Fruit fly (Drosophila melanogaster): ENCODE measurements around the gene Itgbn.

Gene Itgbn

dm6 chr2L:21014526-21015250, 38.1 kb upstream of the Itgbn start:
- TF ChIP-seq rgr (GFP tag; optimal IDR thresholded peaks at IDR 0.05), result peak; percentile 12
- no peak for TF ChIP-seq HLH106 (tag; optimal IDR thresholded peaks at IDR 0.05)
- TF ChIP-seq fru (GFP tag; optimal IDR thresholded peaks at IDR 0.05), result peak; percentile 29

dm6 chr2L:21015505-21015904, 37.3 kb upstream of the Itgbn start:
- TF ChIP-seq Dfd (GFP tag; optimal IDR thresholded peaks at IDR 0.05), result peak; percentile 54
- TF ChIP-seq usp (GFP tag; optimal IDR thresholded peaks at IDR 0.05), result no peak

- no peak for TF ChIP-seq dl (GFP tag; optimal IDR thresholded peaks at IDR 0.05; ENCODE audit: insufficient read depth in 1 of 2, partially characterized antibody in 2 of 2)
- TF ChIP-seq ey (GFP tag; optimal IDR thresholded peaks at IDR 0.05), result no peak
Observed at dm6 chr2L:21016168-21016567, 36.7 kb upstream of the Itgbn start.

dm6 chr2L:21018644-21019043, 34.2 kb upstream of the Itgbn start:
- no peak for TF ChIP-seq pan (optimal IDR thresholded peaks at IDR 0.05)
- TF ChIP-seq usp (GFP tag; optimal IDR thresholded peaks at IDR 0.05), result no peak
- no peak for TF ChIP-seq GATAd (GFP tag; optimal IDR thresholded peaks at IDR 0.05)
- no peak for TF ChIP-seq Myc (optimal IDR thresholded peaks at IDR 0.05)
- no peak for TF ChIP-seq rgr (GFP tag; optimal IDR thresholded peaks at IDR 0.05)
- no peak for TF ChIP-seq sv (GFP tag; optimal IDR thresholded peaks at IDR 0.05)
- no peak for TF ChIP-seq h (GFP tag; optimal IDR thresholded peaks at IDR 0.05)
- no peak for TF ChIP-seq dmrt93B (GFP tag; optimal IDR thresholded peaks at IDR 0.05)
- no peak for TF ChIP-seq dl (GFP tag; optimal IDR thresholded peaks at IDR 0.05; ENCODE audit: insufficient read depth in 1 of 2, partially characterized antibody in 2 of 2)
- no peak for TF ChIP-seq Rel (GFP tag; optimal IDR thresholded peaks at IDR 0.05)
- TF ChIP-seq Rel (tag; optimal IDR thresholded peaks at IDR 0.05), result no peak
- TF ChIP-seq Abd-B (GFP tag; optimal IDR thresholded peaks at IDR 0.05), result no peak
- no peak for TF ChIP-seq Mio (GFP tag; optimal IDR thresholded peaks at IDR 0.05)
- no peak for TF ChIP-seq Hr83 (GFP tag; optimal IDR thresholded peaks at IDR 0.05; ENCODE audit: poor library complexity, severe bottlenecking)
- TF ChIP-seq psq (GFP tag; optimal IDR thresholded peaks at IDR 0.05), result no peak
- no peak for TF ChIP-seq fru (GFP tag; optimal IDR thresholded peaks at IDR 0.05)
- TF ChIP-seq CG9705 (GFP tag; optimal IDR thresholded peaks at IDR 0.05), result no peak
- no peak for TF ChIP-seq CrebA (GFP tag; optimal IDR thresholded peaks at IDR 0.05; ENCODE audit: borderline replicate concordance)
- TF ChIP-seq Jra (GFP tag; optimal IDR thresholded peaks at IDR 0.05), result no peak

dm6 chr2L:21020015-21020414, 32.8 kb upstream of the Itgbn start:
- TF ChIP-seq Abd-B (GFP tag; optimal IDR thresholded peaks at IDR 0.05), result no peak
- TF ChIP-seq pan (optimal IDR thresholded peaks at IDR 0.05), result no peak
- TF ChIP-seq dsf (GFP tag; optimal IDR thresholded peaks at IDR 0.05; ENCODE audit: borderline replicate concordance), result no peak
- no peak for TF ChIP-seq dl (GFP tag; optimal IDR thresholded peaks at IDR 0.05; ENCODE audit: insufficient read depth in 1 of 2, partially characterized antibody in 2 of 2)
- TF ChIP-seq dmrt93B (GFP tag; optimal IDR thresholded peaks at IDR 0.05), result peak; percentile 36
- TF ChIP-seq CrebA (GFP tag; optimal IDR thresholded peaks at IDR 0.05; ENCODE audit: borderline replicate concordance), result no peak
- peak; percentile 0 for TF ChIP-seq h (GFP tag; optimal IDR thresholded peaks at IDR 0.05)
- peak in 1 of 2 experiments; percentile 24 for TF ChIP-seq foxo (GFP tag; optimal IDR thresholded peaks at IDR 0.05)
- TF ChIP-seq HLH106 (tag; optimal IDR thresholded peaks at IDR 0.05), result peak; percentile 66
- TF ChIP-seq rgr (GFP tag; optimal IDR thresholded peaks at IDR 0.05), result peak; percentile 20
- TF ChIP-seq Hr83 (GFP tag; optimal IDR thresholded peaks at IDR 0.05; ENCODE audit: poor library complexity, severe bottlenecking), result no peak
- peak; percentile 15 for TF ChIP-seq brk (GFP tag; optimal IDR thresholded peaks at IDR 0.05)
- no peak for TF ChIP-seq Vsx2 (GFP tag; optimal IDR thresholded peaks at IDR 0.05; ENCODE audit: partially characterized antibody)
- TF ChIP-seq woc (GFP tag; optimal IDR thresholded peaks at IDR 0.05), result no peak
- TF ChIP-seq Sp1 (GFP tag; optimal IDR thresholded peaks at IDR 0.05), result peak; percentile 37
- no peak for TF ChIP-seq Mio (GFP tag; optimal IDR thresholded peaks at IDR 0.05)
- TF ChIP-seq Jra (GFP tag; optimal IDR thresholded peaks at IDR 0.05), result no peak
- no peak for TF ChIP-seq sage (GFP tag; optimal IDR thresholded peaks at IDR 0.05)
- TF ChIP-seq OdsH (GFP tag; optimal IDR thresholded peaks at IDR 0.05), result peak; percentile 0
